Worm (Caenorhabditis elegans) whole organism, young adult: ENCODE results near the gene cest-9.1.

Experiments
- atf-7 ChIP-seq: sonication (generic microtip); optimal IDR thresholded peaks from 2 replicates; lab custom pipeline; 2017; ENCODE audit warnings: mild to moderate bottlenecking, missing genetic modification characterization, missing compliant biosample characterization
- unc-130 ChIP-seq: sonication (generic microtip); optimal IDR thresholded peaks from 2 replicates; lab custom pipeline; 2016; ENCODE audit warnings: missing genetic modification reagents, missing genetic modification characterization, missing compliant biosample characterization
- ztf-18 ChIP-seq: sonication (generic microtip); optimal IDR thresholded peaks from 2 replicates; lab custom pipeline; 2016; ENCODE audit warnings: missing genotype, mild to moderate bottlenecking, missing genetic modification characterization, missing compliant biosample characterization

DNA sequence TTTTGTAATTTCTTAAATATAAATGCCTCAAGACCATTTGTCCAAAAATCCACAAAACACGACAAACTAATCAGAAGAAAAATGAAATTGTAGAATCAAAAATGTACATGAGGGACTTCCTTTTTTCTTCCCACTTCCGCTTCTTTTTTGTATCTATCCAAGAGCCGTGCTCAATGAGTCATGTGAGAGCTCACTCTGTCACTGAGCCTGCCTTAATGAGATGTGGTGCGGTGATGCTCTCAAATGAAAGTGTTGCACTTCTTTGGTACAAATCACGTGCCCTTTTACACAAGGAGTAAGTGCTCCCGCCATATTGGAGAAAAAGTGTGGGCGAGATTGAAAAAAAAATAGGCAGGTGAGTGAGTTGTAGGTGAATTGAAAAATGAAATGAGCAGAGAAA, 21.6 kb upstream of the cest-9.1 start:
- no peak for TF ChIP-seq unc-130
- no peak for TF ChIP-seq atf-7 (tag; lab: Kevin White, UChicago)
- no peak for TF ChIP-seq ztf-18 (tag; lab: Kevin White, UChicago)
